Worm (Caenorhabditis elegans) whole organism, young adult: ENCODE measurements around the gene dyf-4.
A peak's percentile ranks its signal among the peaks of the same experiment; 100 is the strongest.

Source experiments
- C17E4.6 ChIP-seq: fragments of 200-800 bp; sonication (Bioruptor generic); IDR thresholded peaks from 2 replicates; pipeline ENCODE4 v1.3.6; 2022; ENCODE audit warnings: missing genetic modification reagents, missing genetic modification characterization, missing compliant biosample characterization
- F10E7.11 ChIP-seq: sonication (generic microtip); optimal IDR thresholded peaks from 2 replicates; lab custom pipeline; 2017; ENCODE audit warnings: mild to moderate bottlenecking, missing genetic modification characterization, moderate library complexity, missing compliant biosample characterization
- F33H1.4 ChIP-seq: fragments of 200-800 bp; sonication (Bioruptor generic); IDR thresholded peaks from 2 replicates; pipeline ENCODE4 v1.3.6; 2022; ENCODE audit warnings: missing genetic modification reagents, missing genetic modification characterization, missing compliant biosample characterization
- F49E8.2 ChIP-seq: sonication (generic microtip); optimal IDR thresholded peaks from 3 replicates; lab custom pipeline; 2017; ENCODE audit warnings: missing genetic modification characterization, mild to moderate bottlenecking, missing compliant biosample characterization, antibody characterized with exemption, moderate library complexity; ENCODE audit not compliant: insufficient read depth
- F52B5.7 ChIP-seq: sonication (generic microtip); optimal IDR thresholded peaks from 2 replicates; lab custom pipeline; 2016; ENCODE audit warnings: mild to moderate bottlenecking, missing genetic modification characterization, missing compliant biosample characterization
- F55B11.4 ChIP-seq: sonication (generic microtip); optimal IDR thresholded peaks from 2 replicates; lab custom pipeline; 2016; ENCODE audit warnings: missing compliant biosample characterization, missing genetic modification characterization, borderline replicate concordance; ENCODE audit not compliant: insufficient read depth
- F57A8.1 ChIP-seq: fragments of 200-800 bp; sonication (Bioruptor generic); optimal IDR thresholded peaks from 2 replicates; lab custom pipeline; 2018; ENCODE audit warnings: mild to moderate bottlenecking, missing genetic modification characterization, moderate library complexity, missing compliant biosample characterization
- K11D2.4 ChIP-seq: fragments of 200-800 bp; sonication (Bioruptor generic); IDR thresholded peaks from 2 replicates; pipeline ENCODE4 v1.3.6; 2022; ENCODE audit warnings: missing genetic modification reagents, missing genetic modification characterization, missing compliant biosample characterization
- Y95B8A.8 ChIP-seq: fragments of 200-800 bp; sonication (Bioruptor generic); IDR thresholded peaks from 2 replicates; pipeline ENCODE4 v1.3.6; 2022; ENCODE audit warnings: missing genetic modification reagents, missing genetic modification characterization, missing compliant biosample characterization
- ZK185.1 ChIP-seq: sonication (generic microtip); optimal IDR thresholded peaks from 2 replicates; lab custom pipeline; 2016; ENCODE audit warnings: mild to moderate bottlenecking, missing genetic modification characterization, missing compliant biosample characterization; ENCODE audit not compliant: poor library complexity, severe bottlenecking
- attf-3 ChIP-seq: fragments of 200-800 bp; sonication (Bioruptor generic); conservative IDR thresholded peaks from 2 replicates; pipeline ENCODE4 v1.3.6; 2022; ENCODE audit warnings: missing genetic modification reagents, missing genetic modification characterization, missing compliant biosample characterization
- attf-5 ChIP-seq: fragments of 200-800 bp; sonication (Bioruptor generic); optimal IDR thresholded peaks from 2 replicates; lab custom pipeline; 2018; ENCODE audit warnings: mild to moderate bottlenecking, missing genetic modification characterization, missing compliant biosample characterization
- bed-2 ChIP-seq: fragments of 200-800 bp; sonication (Bioruptor generic); IDR thresholded peaks from 2 replicates; pipeline ENCODE4 v1.3.6; 2022; ENCODE audit warnings: missing genetic modification reagents, missing genetic modification characterization, missing compliant biosample characterization
- ceh-100 ChIP-seq: fragments of 200-800 bp; sonication (Bioruptor generic); IDR thresholded peaks from 2 replicates; pipeline ENCODE4 v1.3.6; 2022; ENCODE audit warnings: missing genetic modification reagents, missing genetic modification characterization, missing compliant biosample characterization
- ceh-27 ChIP-seq: fragments of 200-800 bp; sonication (Bioruptor generic); optimal IDR thresholded peaks from 2 replicates; lab custom pipeline; 2018; ENCODE audit warnings: mild to moderate bottlenecking, missing genetic modification characterization, moderate library complexity, missing compliant biosample characterization
- ceh-40 ChIP-seq: fragments of 200-800 bp; sonication (Bioruptor generic); IDR thresholded peaks from 2 replicates; pipeline ENCODE4 v1.3.6; 2022; ENCODE audit warnings: missing genetic modification characterization, missing compliant biosample characterization
- ceh-79 ChIP-seq: sonication (generic microtip); optimal IDR thresholded peaks from 2 replicates; lab custom pipeline; 2017; ENCODE audit warnings: mild to moderate bottlenecking, missing genetic modification characterization, missing compliant biosample characterization
- dpff-1 ChIP-seq: sonication (generic microtip); optimal IDR thresholded peaks from 2 replicates; lab custom pipeline; 2017; ENCODE audit warnings: mild to moderate bottlenecking, missing genetic modification characterization, missing compliant biosample characterization
- dpl-1 ChIP-seq: fragments of 150-350 bp; optimal IDR thresholded peaks from 2 replicates; lab custom pipeline; 2014; ENCODE audit warnings: missing biosample characterization, missing genetic modification reagents, missing genetic modification characterization
- fkh-3 ChIP-seq: sonication (generic microtip); optimal IDR thresholded peaks from 2 replicates; lab custom pipeline; 2016; ENCODE audit warnings: mild to moderate bottlenecking, missing genetic modification characterization, missing compliant biosample characterization
- hrde-1 ChIP-seq: sonication (generic microtip); optimal IDR thresholded peaks from 2 replicates; lab custom pipeline; 2016; ENCODE audit warnings: missing genetic modification characterization, mild to moderate bottlenecking, missing compliant biosample characterization, moderate library complexity, missing genotype, missing genetic modification reagents, borderline replicate concordance
- let-526 ChIP-seq: fragments of 200-800 bp; sonication (Bioruptor generic); IDR thresholded peaks from 2 replicates; pipeline ENCODE4 v1.3.6; 2022; ENCODE audit warnings: missing genetic modification reagents, missing genetic modification characterization, missing compliant biosample characterization
- lin-54 ChIP-seq: fragments of 200-800 bp; sonication (Bioruptor generic); optimal IDR thresholded peaks from 2 replicates; lab custom pipeline; 2018; ENCODE audit warnings: mild to moderate bottlenecking, missing genetic modification characterization, missing compliant biosample characterization
- lsl-1 ChIP-seq: fragments of 200-800 bp; sonication (Bioruptor generic); optimal IDR thresholded peaks from 2 replicates; lab custom pipeline; 2018; ENCODE audit warnings: mild to moderate bottlenecking, missing genetic modification characterization, moderate library complexity, missing compliant biosample characterization
- madf-6 ChIP-seq: fragments of 200-800 bp; sonication (Bioruptor generic); IDR thresholded peaks from 2 replicates; pipeline ENCODE4 v1.3.6; 2022; ENCODE audit warnings: missing genetic modification reagents, missing genetic modification characterization, missing compliant biosample characterization
- mel-28 ChIP-seq: sonication (generic microtip); optimal IDR thresholded peaks from 2 replicates; lab custom pipeline; 2016; ENCODE audit warnings: borderline replicate concordance, mild to moderate bottlenecking, missing genetic modification characterization, missing compliant biosample characterization
- nfya-1 ChIP-seq: sonication (generic microtip); optimal IDR thresholded peaks from 2 replicates; lab custom pipeline; 2017; ENCODE audit warnings: antibody characterized with exemption, missing compliant biosample characterization, missing genetic modification characterization, borderline replicate concordance; ENCODE audit not compliant: insufficient read depth
- pbrm-1 ChIP-seq: fragments of 200-800 bp; sonication (Bioruptor generic); IDR thresholded peaks from 2 replicates; pipeline ENCODE4 v1.3.6; 2022; ENCODE audit warnings: missing genetic modification reagents, missing genetic modification characterization, missing compliant biosample characterization
- pha-4 ChIP-seq: fragments of 150-350 bp; sonication (generic microtip); optimal IDR thresholded peaks from 2 replicates; lab custom pipeline; 2014; ENCODE audit warnings: missing biosample characterization, missing genetic modification reagents, missing genetic modification characterization
- rec-8 ChIP-seq, 2 experiments: sonication (generic microtip); optimal IDR thresholded peaks; 2 replicates each; lab custom pipeline; 2016; ENCODE audit warnings: mild to moderate bottlenecking in 2 of 2, missing genetic modification characterization in 2 of 2, missing genetic modification reagents in 2 of 2, missing genotype in 2 of 2, missing biosample characterization in 1 of 2, missing compliant biosample characterization in 1 of 2, moderate library complexity in 1 of 2
- sdz-38 ChIP-seq: sonication (generic microtip); optimal IDR thresholded peaks from 2 replicates; lab custom pipeline; 2016; ENCODE audit warnings: missing genotype, missing genetic modification characterization, missing compliant biosample characterization
- snpc-3.4 ChIP-seq: sonication (generic microtip); optimal IDR thresholded peaks from 2 replicates; lab custom pipeline; 2017; ENCODE audit warnings: missing genetic modification characterization, mild to moderate bottlenecking, missing compliant biosample characterization, antibody characterized with exemption, moderate library complexity, missing genotype, missing genetic modification reagents
- tlf-1 ChIP-seq: fragments of 200-800 bp; sonication (Bioruptor generic); optimal IDR thresholded peaks from 2 replicates; lab custom pipeline; 2018; ENCODE audit warnings: mild to moderate bottlenecking, missing genetic modification characterization, missing compliant biosample characterization
- unc-62 ChIP-seq: fragments of 150-350 bp; optimal IDR thresholded peaks from 2 replicates; lab custom pipeline; 2014; ENCODE audit warnings: missing biosample characterization, missing genetic modification reagents, missing genetic modification characterization
- xnd-1 ChIP-seq: sonication (generic microtip); optimal IDR thresholded peaks from 2 replicates; lab custom pipeline; 2016; ENCODE audit warnings: missing genotype, missing genetic modification reagents, missing genetic modification characterization, missing compliant biosample characterization
- ztf-28 ChIP-seq: fragments of 200-800 bp; sonication (Bioruptor generic); IDR thresholded peaks from 2 replicates; pipeline ENCODE4 v1.3.6; 2022; ENCODE audit warnings: missing genetic modification reagents, missing genetic modification characterization, missing compliant biosample characterization

dyf-4 gene

DNA sequence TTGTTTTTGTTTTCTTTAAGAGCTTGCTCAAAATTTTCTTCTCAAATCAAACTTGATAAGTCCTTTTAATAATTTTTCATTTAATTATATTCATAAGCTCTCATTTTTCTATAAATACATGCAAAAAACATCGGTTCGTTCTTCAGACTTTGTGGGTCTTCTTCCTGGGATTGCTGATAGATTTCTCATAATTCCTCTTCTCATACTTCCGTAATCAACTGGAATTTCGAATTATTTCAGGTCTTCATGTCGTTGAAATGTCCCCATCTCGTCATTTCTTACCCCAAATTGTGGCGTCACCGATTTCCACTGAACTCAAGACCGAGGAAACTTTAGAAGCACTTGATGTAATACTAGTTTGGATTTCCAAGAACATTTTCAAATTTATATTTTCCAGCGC is 39.4 kb upstream of the dyf-4 start:
- no peak for TF ChIP-seq xnd-1
- no peak for TF ChIP-seq F55B11.4 (tag; lab: Kevin White, UChicago)
- no peak for TF ChIP-seq ceh-100
- TF ChIP-seq ceh-27: no peak

DNA sequence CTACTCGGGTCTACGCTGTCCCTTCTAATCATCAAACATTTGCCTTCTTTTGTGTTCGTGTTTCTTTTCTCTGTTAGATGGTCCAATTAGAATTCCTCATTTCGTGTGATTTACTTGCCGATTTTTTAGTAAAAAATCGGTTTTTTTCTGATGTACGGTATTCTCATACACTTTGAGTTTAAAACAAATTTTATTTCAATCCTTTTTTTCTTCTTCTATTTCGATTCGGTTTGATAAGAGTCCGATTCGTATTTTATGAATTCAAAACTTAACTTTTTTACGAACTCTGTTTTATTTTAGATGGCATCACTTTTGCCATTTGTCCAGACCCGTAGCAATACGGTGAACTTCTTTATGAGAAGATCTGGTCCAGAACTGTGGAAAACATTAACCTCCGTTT is 37.6 kb upstream of the dyf-4 start, which contains the start of gene mrps-5:
TSS of gene mrps-5 (plus strand) at position 301 of the 400 bp plus-strand sequence.
- TF ChIP-seq ceh-79 (tag; lab: Kevin White, UChicago): no peak

DNA sequence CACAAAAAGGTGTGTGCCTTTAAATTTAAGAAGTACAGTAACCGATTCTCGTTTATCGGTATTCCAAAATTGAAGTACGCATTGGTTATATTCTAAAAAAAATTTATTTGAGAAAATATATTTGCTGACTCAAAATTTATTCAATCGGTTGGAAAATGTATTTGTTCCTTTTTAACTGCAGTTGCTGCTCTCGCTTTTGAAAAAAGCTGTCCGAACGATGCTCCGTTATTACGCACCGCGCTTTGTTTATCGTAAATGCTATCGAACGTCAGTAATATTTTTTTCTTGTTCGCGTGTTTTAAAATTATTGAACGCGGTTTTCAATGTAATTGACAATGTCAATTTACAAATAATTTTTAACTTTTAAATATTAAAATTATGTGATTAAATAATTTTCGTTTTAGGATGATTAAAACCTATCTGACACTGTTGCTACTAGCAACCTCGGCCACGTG is 34.8 kb upstream of the dyf-4 start, which contains the start of gene sel-1:
TSS of gene sel-1 (plus strand) at position 405 of the 455 bp plus-strand sequence.
- TF ChIP-seq F49E8.2: no peak
- no peak for TF ChIP-seq tlf-1 (GFP tag; lab: Kevin White, UChicago)
- TF ChIP-seq lin-54: no peak
- TF ChIP-seq fkh-3 (tag; lab: Kevin White, UChicago): no peak
- TF ChIP-seq pha-4 (tag; lab: Kevin White, UChicago): no peak
- no peak for TF ChIP-seq ceh-40
- TF ChIP-seq xnd-1: peak; percentile 10
- no peak for TF ChIP-seq dpff-1
- TF ChIP-seq sdz-38: no peak
- TF ChIP-seq mel-28: no peak
- no peak for TF ChIP-seq F10E7.11 (tag; lab: Kevin White, UChicago)
- no peak for TF ChIP-seq nfya-1 (tag; lab: Kevin White, UChicago)
- no peak for TF ChIP-seq unc-62
- TF ChIP-seq snpc-3.4: no peak
- 0 out of 2 replicates have a peak, but pooled peaks have one; percentile 13 for TF ChIP-seq madf-6 (GFP tag; lab: Robert Waterston, UW)
- no peak for TF ChIP-seq F57A8.1 (GFP tag; lab: Kevin White, UChicago)
- no peak for TF ChIP-seq pbrm-1
- TF ChIP-seq ZK185.1 (tag; lab: Kevin White, UChicago): no peak
- TF ChIP-seq let-526 (GFP tag; lab: Robert Waterston, UW): no peak
- peak; percentile 96 for TF ChIP-seq attf-3 (GFP tag; lab: Robert Waterston, UW)
- TF ChIP-seq attf-5 (GFP tag; lab: Kevin White, UChicago): no peak
- TF ChIP-seq K11D2.4 (GFP tag; lab: Robert Waterston, UW): no peak
- TF ChIP-seq F52B5.7: no peak
- TF ChIP-seq bed-2 (GFP tag; lab: Robert Waterston, UW): no peak
- TF ChIP-seq rec-8 (tag; optimal IDR thresholded peaks at IDR 0.05; lab: Kevin White, UChicago): no peak
- TF ChIP-seq F55B11.4 (tag; lab: Kevin White, UChicago): no peak
- no peak for TF ChIP-seq ztf-28 (GFP tag; lab: Robert Waterston, UW)
- TF ChIP-seq dpl-1 (GFP tag; lab: Kevin White, UChicago): no peak
- TF ChIP-seq lsl-1: peak; percentile 63
- TF ChIP-seq hrde-1 (tag; lab: Kevin White, UChicago): no peak

DNA sequence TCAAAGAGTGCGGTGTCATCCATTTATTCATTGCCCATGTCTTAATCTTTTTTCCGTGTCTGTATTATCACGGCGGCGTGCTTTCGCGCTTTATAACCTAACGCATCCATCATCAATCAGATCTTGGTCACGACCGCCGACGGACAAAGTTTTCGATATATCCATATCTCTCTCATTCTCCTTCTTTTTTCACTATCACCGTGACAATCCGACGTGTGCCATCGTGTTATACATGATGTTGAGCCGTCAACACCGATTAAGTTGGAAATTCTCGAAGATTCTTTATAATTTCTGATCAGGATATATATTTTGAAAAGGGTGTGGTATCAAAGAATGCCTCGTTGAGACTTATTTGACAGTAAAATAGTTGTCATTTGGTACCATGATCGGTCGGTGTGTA is 31.4 kb upstream of the dyf-4 start:
- TF ChIP-seq Y95B8A.8: 0 out of 2 replicates have a peak, but pooled peaks have one; percentile 16
- TF ChIP-seq C17E4.6 (GFP tag; lab: Robert Waterston, UW): no peak
- no peak for TF ChIP-seq F33H1.4 (GFP tag; lab: Robert Waterston, UW)
